Worm (Caenorhabditis elegans): ENCODE measurements around the gene F43D2.7.

Gene F43D2.7

ce11 chrV:14635119-14635518 is 4.9 kb downstream of the F43D2.7 start, which contains the start of gene F43D2.6:
F43D2.6 (minus strand) TSS chrV:14635180.
- TF ChIP-seq nhr-48 (tag; optimal IDR thresholded peaks at IDR 0.05) (no peak), egl-43 (GFP tag; IDR thresholded peaks at IDR 0.05) (no peak), duxl-1 (tag; optimal IDR thresholded peaks at IDR 0.05; ENCODE audit: poor library complexity) (no peak), zag-1 (tag; optimal IDR thresholded peaks at IDR 0.05) (no peak)

DNA sequence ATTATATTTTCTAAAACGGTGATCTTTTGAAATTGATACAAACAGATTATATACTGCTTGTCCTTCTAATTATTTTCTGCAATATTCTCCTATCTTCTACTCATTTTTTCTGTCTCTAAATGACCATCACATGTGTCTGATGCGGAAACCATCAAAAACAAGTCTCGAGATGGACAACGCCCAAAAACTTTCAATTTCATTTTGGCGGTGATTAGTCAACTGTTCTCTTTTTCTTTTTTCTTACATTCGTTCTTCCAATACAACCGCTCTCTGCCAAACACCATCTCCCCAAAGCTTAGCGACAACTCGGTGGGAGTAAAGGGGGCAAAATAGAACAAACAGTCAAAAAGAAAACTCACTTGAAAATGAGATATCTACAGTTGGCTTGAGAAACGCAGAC is 6.7 kb downstream of the F43D2.7 start:
- TF ChIP-seq F10B5.3 (tag; optimal IDR thresholded peaks at IDR 0.05): no peak
- peak; percentile 30 for TF ChIP-seq nhr-28 (tag; optimal IDR thresholded peaks at IDR 0.05)
- TF ChIP-seq cey-2 (tag; optimal IDR thresholded peaks at IDR 0.05; ENCODE audit: borderline replicate concordance, insufficient read depth): no peak
- TF ChIP-seq ces-1 (GFP tag; optimal IDR thresholded peaks at IDR 0.05): no peak
- no peak for TF ChIP-seq nhr-25 (tag; optimal IDR thresholded peaks at IDR 0.05; ENCODE audit: borderline replicate concordance, insufficient read depth)
- TF ChIP-seq mxl-3 (GFP tag; optimal IDR thresholded peaks at IDR 0.05): peak; percentile 39
- TF ChIP-seq dmd-6 (GFP tag; IDR thresholded peaks at IDR 0.05): peak; percentile 17; the same call in 1 of the 2 replicates
- TF ChIP-seq hlh-30 (tag; optimal IDR thresholded peaks at IDR 0.05; ENCODE audit: insufficient read depth): peak; percentile 43
- TF ChIP-seq spr-3 (GFP tag; optimal IDR thresholded peaks at IDR 0.05): no peak
- TF ChIP-seq spr-1 (tag; optimal IDR thresholded peaks at IDR 0.05): no peak
- TF ChIP-seq mdl-1 (tag; optimal IDR thresholded peaks at IDR 0.05): peak in 1 of 2 experiments; percentile 29
- peak in 1 of 2 experiments; percentile 60 for TF ChIP-seq unc-62 (GFP tag; optimal IDR thresholded peaks at IDR 0.05 in 1 of 2)
- no peak for TF ChIP-seq unc-62 (tag; optimal IDR thresholded peaks at IDR 0.05)

ce11 chrV:14631588-14631987 is 8.4 kb downstream of the F43D2.7 start, which contains the start of gene F43D2.3:
F43D2.3 (plus strand) TSS chrV:14631888.
- TF ChIP-seq hmg-1.1 (GFP tag; IDR thresholded peaks at IDR 0.05) (no peak), lin-1 (GFP tag; IDR thresholded peaks at IDR 0.05) (no peak), egl-43 (GFP tag; IDR thresholded peaks at IDR 0.05) (no peak), tag-97 (GFP tag; IDR thresholded peaks at IDR 0.05) (no peak), unc-39 (tag; optimal IDR thresholded peaks at IDR 0.05) (no peak), F49E8.2 (tag; optimal IDR thresholded peaks at IDR 0.05; ENCODE audit: borderline replicate concordance) (no peak), zag-1 (tag; optimal IDR thresholded peaks at IDR 0.05) (no peak), ces-1 (GFP tag; optimal IDR thresholded peaks at IDR 0.05) (no peak), aha-1 (tag) (no peak)

- TF ChIP-seq daf-16 (GFP tag; optimal IDR thresholded peaks at IDR 0.05) (no peak), daf-16 (tag; optimal IDR thresholded peaks at IDR 0.05) (no peak), ceh-20 (GFP tag; IDR thresholded peaks at IDR 0.05) (peak; percentile 50; the same call in 1 of the 2 replicates), unc-62 (GFP tag; optimal IDR thresholded peaks at IDR 0.05 in 1 of 2) (peak in 1 of 2 experiments; percentile 60), unc-62 (tag; optimal IDR thresholded peaks at IDR 0.05) (no peak)
These were observed 14.3 kb downstream of the F43D2.7 start for ce11 chrV:14625662-14626061.

DNA sequence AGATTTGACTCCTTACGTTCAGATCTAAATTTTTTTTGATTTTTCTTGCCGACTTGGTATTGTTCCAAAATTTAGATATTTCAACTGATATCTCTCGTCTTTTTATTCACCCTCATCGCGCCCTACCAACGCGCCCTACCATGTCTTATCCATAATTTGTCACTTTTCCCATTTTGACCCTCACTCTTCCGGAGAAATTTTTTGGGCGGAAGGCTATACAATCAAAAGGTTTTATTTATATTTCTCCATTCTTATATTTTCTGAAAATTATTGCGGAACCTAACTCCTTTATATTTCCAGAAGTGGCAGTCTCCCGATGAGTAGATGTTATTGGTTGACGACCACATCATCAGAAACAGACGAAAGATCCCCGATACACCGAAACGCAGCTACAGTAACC is 19.1 kb downstream of the F43D2.7 start, which contains the start of gene hot-1:
hot-1 (plus strand) TSS at position 301 of the 400 bp plus-strand sequence.
- TF ChIP-seq lir-3 (tag; optimal IDR thresholded peaks at IDR 0.05) (no peak), ceh-28 (tag; optimal IDR thresholded peaks at IDR 0.05) (no peak), saeg-2 (GFP tag; IDR thresholded peaks at IDR 0.05) (no peak), mxl-2 (GFP tag; conservative IDR thresholded peaks at IDR 0.05) (no peak), unc-130 (GFP tag; optimal IDR thresholded peaks at IDR 0.05) (no peak)

DNA sequence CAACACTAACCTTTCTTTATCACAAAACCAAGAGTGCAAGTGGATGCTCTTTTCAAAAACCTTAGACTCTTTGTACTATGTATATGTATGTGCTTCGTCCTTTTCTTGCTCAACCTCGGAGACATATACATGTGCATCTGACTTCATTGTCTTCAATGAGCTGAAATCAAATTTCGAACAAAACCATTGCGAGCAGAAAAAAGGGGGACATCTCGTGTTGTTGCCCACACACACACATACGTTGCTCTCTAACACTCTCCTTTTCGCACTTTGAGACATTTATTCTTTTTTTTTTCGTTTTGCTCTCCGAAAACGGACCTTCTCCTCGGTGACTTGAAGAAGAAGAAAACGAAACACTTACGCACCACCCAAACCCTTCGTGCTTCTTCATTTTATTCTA is 19.7 kb downstream of the F43D2.7 start:
- TF ChIP-seq fkh-10 (GFP tag; optimal IDR thresholded peaks at IDR 0.05) (peak; percentile 82), lim-7 (GFP tag; IDR thresholded peaks at IDR 0.05) (no peak), unc-62 (GFP tag; optimal IDR thresholded peaks at IDR 0.05 in 1 of 2) (peak in 1 of 2 experiments; percentile 22), unc-62 (tag; optimal IDR thresholded peaks at IDR 0.05) (no peak), hif-1 (tag; optimal IDR thresholded peaks at IDR 0.05) (no peak), aha-1 (tag) (peak; percentile 3), ces-1 (GFP tag; optimal IDR thresholded peaks at IDR 0.05) (peak; percentile 54), zfp-2 (tag; optimal IDR thresholded peaks at IDR 0.05) (no peak)

Measured in whole organism, L4 larva.